Fruit fly (Drosophila melanogaster) whole organism, embryonic: ENCODE measurements around the gene ph-d.

Experiments used
- Atf3 ChIP-seq: fragments of 200-800 bp; sonication (Bioruptor generic); optimal IDR thresholded peaks from 3 replicates; lab custom pipeline; 2016; ENCODE audit warnings: missing biosample characterization, missing genetic modification characterization
- BEAF-32 ChIP-seq: fragments of 200-800 bp; sonication (Bioruptor generic); optimal IDR thresholded peaks from 3 replicates; lab custom pipeline; 2017; ENCODE audit warnings: missing biosample characterization, missing genetic modification characterization, mild to moderate bottlenecking, moderate library complexity, missing genetic modification reagents
- Bdp1 ChIP-seq: fragments of 200-800 bp; sonication (Bioruptor generic); optimal IDR thresholded peaks from 3 replicates; lab custom pipeline; 2016; ENCODE audit warnings: missing biosample characterization, missing genetic modification characterization
- CG10543 ChIP-seq: fragments of 200-800 bp; sonication (Bioruptor generic); optimal IDR thresholded peaks from 3 replicates; lab custom pipeline; 2017; ENCODE audit warnings: missing biosample characterization, mild to moderate bottlenecking, missing genetic modification characterization, moderate library complexity
- CG11696 ChIP-seq: fragments of 200-800 bp; sonication (Bioruptor generic); IDR thresholded peaks from 2 replicates; pipeline ENCODE4 v1.3.6; 2022; ENCODE audit warnings: missing biosample characterization, missing genetic modification characterization
- CG13894 ChIP-seq: fragments of 200-800 bp; sonication (Bioruptor generic); optimal IDR thresholded peaks from 3 replicates; lab custom pipeline; 2018; ENCODE audit warnings: missing biosample characterization, mild to moderate bottlenecking, missing genetic modification characterization, moderate library complexity
- CG1602 ChIP-seq: fragments of 200-800 bp; sonication (Bioruptor generic); optimal IDR thresholded peaks from 3 replicates; lab custom pipeline; 2016; ENCODE audit warnings: missing biosample characterization, missing genetic modification characterization
- CG16863 ChIP-seq: fragments of 200-800 bp; sonication (Bioruptor generic); optimal IDR thresholded peaks from 3 replicates; lab custom pipeline; 2016; ENCODE audit warnings: missing biosample characterization, missing genetic modification characterization
- CG17359 ChIP-seq: fragments of 200-800 bp; sonication (Bioruptor generic); optimal IDR thresholded peaks from 3 replicates; lab custom pipeline; 2018; ENCODE audit warnings: missing biosample characterization, mild to moderate bottlenecking, missing genetic modification characterization, moderate library complexity
- CG1832 ChIP-seq: fragments of 200-800 bp; sonication (Bioruptor generic); optimal IDR thresholded peaks from 2 replicates; lab custom pipeline; 2017; ENCODE audit warnings: missing biosample characterization, mild to moderate bottlenecking, missing genetic modification characterization, inconsistent platforms
- CG18599 ChIP-seq: fragments of 200-800 bp; sonication (Bioruptor generic); optimal IDR thresholded peaks from 3 replicates; lab custom pipeline; 2017; ENCODE audit warnings: missing biosample characterization, missing genetic modification characterization, mild to moderate bottlenecking, moderate library complexity, missing genetic modification reagents
- CG18619 ChIP-seq: fragments of 200-800 bp; sonication (Bioruptor generic); optimal IDR thresholded peaks from 3 replicates; lab custom pipeline; 2017; ENCODE audit warnings: missing biosample characterization, mild to moderate bottlenecking, missing genetic modification characterization
- CG3281 ChIP-seq: fragments of 200-800 bp; sonication (Bioruptor generic); optimal IDR thresholded peaks from 3 replicates; lab custom pipeline; 2017; ENCODE audit warnings: missing biosample characterization, mild to moderate bottlenecking, missing genetic modification characterization
- CG33213 ChIP-seq: fragments of 200-800 bp; sonication (Bioruptor generic); optimal IDR thresholded peaks from 3 replicates; lab custom pipeline; 2016; ENCODE audit warnings: missing biosample characterization, missing genetic modification characterization
- CG4282 ChIP-seq: fragments of 200-800 bp; sonication (Bioruptor generic); optimal IDR thresholded peaks from 2 replicates; lab custom pipeline; 2016; ENCODE audit warnings: missing biosample characterization, missing genetic modification characterization
- CG4617 ChIP-seq: fragments of 200-800 bp; sonication (Bioruptor generic); optimal IDR thresholded peaks from 3 replicates; lab custom pipeline; 2016; ENCODE audit warnings: missing biosample characterization, missing genetic modification characterization, borderline replicate concordance
- CG4820 ChIP-seq: fragments of 200-800 bp; sonication (Bioruptor generic); optimal IDR thresholded peaks from 3 replicates; lab custom pipeline; 2016; ENCODE audit warnings: missing biosample characterization, missing genetic modification characterization
- CG7271 ChIP-seq: fragments of 200-800 bp; sonication (Bioruptor generic); optimal IDR thresholded peaks from 2 replicates; lab custom pipeline; 2018; ENCODE audit warnings: missing biosample characterization, mild to moderate bottlenecking, missing genetic modification characterization, moderate library complexity
- CG7745 ChIP-seq: fragments of 200-800 bp; sonication (Bioruptor generic); optimal IDR thresholded peaks from 2 replicates; lab custom pipeline; 2018; ENCODE audit warnings: missing biosample characterization, mild to moderate bottlenecking, missing genetic modification characterization, moderate library complexity
- CG8281 ChIP-seq: fragments of 200-800 bp; sonication (Bioruptor generic); optimal IDR thresholded peaks from 2 replicates; lab custom pipeline; 2018; ENCODE audit warnings: missing biosample characterization, mild to moderate bottlenecking, missing genetic modification characterization, moderate library complexity
- CG9215 ChIP-seq: fragments of 200-800 bp; sonication (Bioruptor generic); IDR thresholded peaks from 2 replicates; pipeline ENCODE4 v1.3.6; 2022; ENCODE audit warnings: missing biosample characterization, missing genetic modification characterization
- CG9609 ChIP-seq: fragments of 200-800 bp; sonication (Bioruptor generic); optimal IDR thresholded peaks from 3 replicates; lab custom pipeline; 2016; ENCODE audit warnings: missing biosample characterization, missing genetic modification characterization
- Dref ChIP-seq: fragments of 200-800 bp; sonication (Bioruptor generic); IDR thresholded peaks from 2 replicates; pipeline ENCODE4 v1.3.6; 2022; ENCODE audit warnings: missing biosample characterization, missing genetic modification characterization
- Kr ChIP-seq: fragments of 200-800 bp; sonication (Bioruptor generic); optimal IDR thresholded peaks from 2 replicates; lab custom pipeline; 2017; ENCODE audit warnings: missing biosample characterization, mild to moderate bottlenecking, missing genetic modification characterization
- MESR4 ChIP-seq: fragments of 200-800 bp; sonication (Bioruptor generic); optimal IDR thresholded peaks from 2 replicates; lab custom pipeline; 2018; ENCODE audit warnings: missing biosample characterization, mild to moderate bottlenecking, missing genetic modification characterization, moderate library complexity
- Mes4 ChIP-seq: fragments of 200-800 bp; sonication (Bioruptor generic); optimal IDR thresholded peaks from 2 replicates; lab custom pipeline; 2016; ENCODE audit warnings: missing biosample characterization, missing genetic modification characterization
- NC2α ChIP-seq: fragments of 200-800 bp; sonication (Bioruptor generic); optimal IDR thresholded peaks from 2 replicates; lab custom pipeline; 2016; ENCODE audit warnings: missing biosample characterization, missing genetic modification characterization
- Nf-YB ChIP-seq: fragments of 200-800 bp; sonication (Bioruptor generic); optimal IDR thresholded peaks from 3 replicates; lab custom pipeline; 2019; ENCODE audit warnings: missing biosample characterization, mild to moderate bottlenecking, missing genetic modification characterization, moderate library complexity
- Oli ChIP-seq: fragments of 200-800 bp; sonication (Bioruptor generic); optimal IDR thresholded peaks from 2 replicates; lab custom pipeline; 2018; ENCODE audit warnings: missing biosample characterization, mild to moderate bottlenecking, missing genetic modification characterization, moderate library complexity
- Stat92E ChIP-seq, 3 experiments: fragments of >200 bp in 2 of 3; fragments of 200-800 bp in 1 of 3; sonication (Bioruptor generic) in 1 of 3; optimal IDR thresholded peaks; 2 replicates each; lab custom pipeline; 2017 to 2019; ENCODE audit warnings: missing biosample characterization in 3 of 3, missing genetic modification characterization in 3 of 3, mild to moderate bottlenecking in 1 of 3, moderate library complexity in 1 of 3
- cato ChIP-seq: fragments of 200-800 bp; sonication (Bioruptor generic); optimal IDR thresholded peaks from 2 replicates; lab custom pipeline; 2016; ENCODE audit warnings: missing biosample characterization, missing genetic modification characterization, borderline replicate concordance
- da ChIP-seq: fragments of 200-800 bp; sonication (Bioruptor generic); optimal IDR thresholded peaks from 2 replicates; lab custom pipeline; 2016; ENCODE audit warnings: missing biosample characterization, missing genetic modification characterization
- dmrt11E ChIP-seq: fragments of 200-800 bp; sonication (Bioruptor generic); optimal IDR thresholded peaks from 3 replicates; lab custom pipeline; 2018; ENCODE audit warnings: missing biosample characterization, mild to moderate bottlenecking, missing genetic modification characterization, moderate library complexity
- dmrt99B ChIP-seq: fragments of 200-800 bp; sonication (Bioruptor generic); optimal IDR thresholded peaks from 2 replicates; lab custom pipeline; 2018; ENCODE audit warnings: missing biosample characterization, mild to moderate bottlenecking, missing genetic modification characterization, moderate library complexity
- eyg ChIP-seq: fragments of 200-800 bp; sonication (Bioruptor generic); optimal IDR thresholded peaks from 3 replicates; lab custom pipeline; 2016; ENCODE audit warnings: missing biosample characterization, missing genetic modification characterization
- ham ChIP-seq: fragments of 200-800 bp; sonication (Bioruptor generic); IDR thresholded peaks from 2 replicates; pipeline ENCODE4 v1.3.6; 2022; ENCODE audit warnings: missing biosample characterization, missing genetic modification characterization
- jigr1 ChIP-seq: fragments of 200-800 bp; sonication (Bioruptor generic); IDR thresholded peaks from 3 replicates; pipeline ENCODE4 v1.3.6; 2022; ENCODE audit warnings: missing biosample characterization, missing genetic modification characterization
- knrl ChIP-seq: fragments of 200-800 bp; sonication (Bioruptor generic); IDR thresholded peaks from 3 replicates; pipeline ENCODE4 v1.3.6; 2022; ENCODE audit warnings: missing biosample characterization, missing genetic modification characterization; ENCODE audit not compliant: partially characterized antibody
- maf-S ChIP-seq: fragments of 200-800 bp; sonication (Bioruptor generic); optimal IDR thresholded peaks from 2 replicates; lab custom pipeline; 2016; ENCODE audit warnings: missing biosample characterization, missing genetic modification characterization
- pita ChIP-seq: fragments of 200-800 bp; sonication (Bioruptor generic); optimal IDR thresholded peaks from 2 replicates; lab custom pipeline; 2017; ENCODE audit warnings: missing biosample characterization, mild to moderate bottlenecking, missing genetic modification characterization
- psq ChIP-seq: fragments of 200-800 bp; sonication (Bioruptor generic); optimal IDR thresholded peaks from 2 replicates; lab custom pipeline; 2017; ENCODE audit warnings: missing biosample characterization, missing genetic modification characterization
- pzg ChIP-seq: fragments of 200-800 bp; sonication (Bioruptor generic); optimal IDR thresholded peaks from 3 replicates; lab custom pipeline; 2018; ENCODE audit warnings: missing biosample characterization, mild to moderate bottlenecking, missing genetic modification characterization, moderate library complexity
- ro ChIP-seq: fragments of 200-800 bp; sonication (Bioruptor generic); IDR thresholded peaks from 2 replicates; pipeline ENCODE4 v1.3.6; 2022; ENCODE audit warnings: missing biosample characterization, missing genetic modification characterization
- sc ChIP-seq, 3 experiments: fragments of >200 bp in 2 of 3; fragments of 200-800 bp in 1 of 3; sonication (Bioruptor generic) in 1 of 3; optimal IDR thresholded peaks; 2 replicates in 2 of 3; 3 replicates in 1 of 3; lab custom pipeline; 2017; ENCODE audit warnings: mild to moderate bottlenecking in 1 of 3, missing biosample characterization in 1 of 3, missing genetic modification characterization in 1 of 3, missing genetic modification reagents in 1 of 3
- so ChIP-seq: fragments of 200-800 bp; sonication (Bioruptor generic); IDR thresholded peaks from 3 replicates; pipeline ENCODE4 v1.3.6; 2022; ENCODE audit warnings: missing biosample characterization, missing genetic modification characterization
- tio ChIP-seq: fragments of 200-800 bp; sonication (Bioruptor generic); optimal IDR thresholded peaks from 2 replicates; lab custom pipeline; 2017; ENCODE audit warnings: missing biosample characterization, missing genetic modification characterization, inconsistent platforms
- zen2 ChIP-seq: fragments of 200-800 bp; sonication (Bioruptor generic); IDR thresholded peaks from 3 replicates; pipeline ENCODE4 v1.3.6; 2022; ENCODE audit warnings: missing biosample characterization, missing genetic modification characterization; ENCODE audit not compliant: partially characterized antibody

ph-d gene

DNA sequence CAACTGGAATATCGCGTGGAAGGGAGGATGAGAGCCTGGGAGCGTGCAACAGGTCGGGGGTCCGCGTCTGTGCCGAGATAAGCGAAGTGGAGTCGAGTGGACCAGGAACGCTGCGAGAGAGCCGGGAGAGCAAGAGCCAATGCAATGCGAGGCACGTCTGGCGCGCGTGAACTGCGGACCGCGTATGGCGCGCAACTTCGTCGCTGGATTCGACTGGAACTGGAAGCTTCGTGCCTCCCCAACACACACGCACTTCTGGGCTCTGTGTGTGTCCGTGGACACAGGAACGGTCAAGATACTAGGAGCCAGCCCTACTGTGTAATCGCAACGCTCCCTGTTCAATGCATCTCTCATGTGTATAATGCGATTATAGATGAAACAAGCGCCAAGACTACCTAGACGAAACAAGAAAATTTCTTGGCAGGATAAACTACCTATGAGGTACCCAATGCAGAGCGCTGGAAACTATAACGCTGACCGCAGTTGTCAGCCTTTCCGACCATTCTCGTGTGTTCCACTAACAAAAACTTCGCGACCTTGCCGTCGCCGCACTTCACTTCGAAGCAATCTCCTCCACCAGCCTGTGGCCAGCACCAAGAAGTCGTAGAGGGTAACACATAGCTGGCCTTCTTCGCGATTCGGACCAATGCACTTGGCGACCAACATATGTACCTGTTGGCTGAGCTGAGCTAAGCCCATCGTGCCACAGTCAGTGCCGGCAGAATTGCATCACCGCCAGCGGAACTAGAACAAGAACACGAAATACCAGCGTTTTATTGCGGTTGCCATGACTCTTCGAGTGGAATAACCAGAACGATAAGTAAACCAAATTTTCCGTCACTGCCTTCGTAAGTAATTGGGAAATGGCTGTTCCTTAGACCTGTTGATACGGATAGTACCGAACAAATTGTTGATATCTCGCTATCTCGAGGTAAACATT, 50.9 kb downstream of the ph-d start, which contains the start of gene Rtca (continued):
- TF ChIP-seq sc (optimal IDR thresholded peaks at IDR 0.05; lab: Kevin White, UChicago), result no peak
- peak; percentile 12 for TF ChIP-seq sc (GFP tag; optimal IDR thresholded peaks at IDR 0.05; lab: Kevin White, UChicago)
- no peak; the same call in 2 of the 3 replicates for TF ChIP-seq so (GFP tag; lab: Robert Waterston, UW)
- no peak for TF ChIP-seq BEAF-32 (GFP tag; lab: Kevin White, UChicago)
- no peak for TF ChIP-seq pita
- peak; percentile 14 for TF ChIP-seq CG4617 (GFP tag; lab: Kevin White, UChicago)
- TF ChIP-seq tio (GFP tag; lab: Kevin White, UChicago), result no peak
- TF ChIP-seq dmrt99B (tag; lab: Kevin White, UChicago), result peak; percentile 83
- no peak for TF ChIP-seq CG1832 (GFP tag; lab: Kevin White, UChicago)
- TF ChIP-seq CG16863, result peak; percentile 51
- TF ChIP-seq CG7271 (tag; lab: Kevin White, UChicago), result no peak
- no peak for TF ChIP-seq da (GFP tag; lab: Kevin White, UChicago)
- TF ChIP-seq zen2 (GFP tag; lab: Robert Waterston, UW), result no peak
- peak; percentile 77 for TF ChIP-seq Oli (tag; lab: Kevin White, UChicago)
- peak; percentile 78 for TF ChIP-seq CG3281 (GFP tag; lab: Kevin White, UChicago)
- peak; percentile 74 for TF ChIP-seq CG9609
- TF ChIP-seq CG8281 (tag; lab: Kevin White, UChicago), result peak; percentile 18
- no peak for TF ChIP-seq knrl
- TF ChIP-seq CG10543 (GFP tag; lab: Kevin White, UChicago), result peak; percentile 58
- no peak for TF ChIP-seq ham (GFP tag; lab: Robert Waterston, UW)
- peak; percentile 70 for TF ChIP-seq CG18619 (GFP tag; lab: Kevin White, UChicago)
- no peak for TF ChIP-seq Atf3
- 0 out of 2 replicates have a peak, but pooled peaks have one; percentile 11 for TF ChIP-seq ro (GFP tag; lab: Robert Waterston, UW)
- TF ChIP-seq Mes4 (GFP tag; lab: Kevin White, UChicago), result peak; percentile 45
- peak; percentile 42 for TF ChIP-seq CG4820 (GFP tag; lab: Kevin White, UChicago)
- TF ChIP-seq CG18599 (GFP tag; lab: Kevin White, UChicago), result peak; percentile 93
- TF ChIP-seq dmrt11E (tag; lab: Kevin White, UChicago), result peak; percentile 16
- peak; percentile 42 for TF ChIP-seq CG1602
- peak; percentile 12 for TF ChIP-seq MESR4 (GFP tag; lab: Kevin White, UChicago)
- TF ChIP-seq CG33213 (GFP tag; lab: Kevin White, UChicago), result no peak
- peak; percentile 38 for TF ChIP-seq NC2α (GFP tag; lab: Kevin White, UChicago)
- TF ChIP-seq CG11696 (GFP tag; lab: Robert Waterston, UW), result peak; percentile 95
- TF ChIP-seq CG7745 (tag; lab: Kevin White, UChicago), result no peak
- peak; percentile 66 for TF ChIP-seq maf-S (GFP tag; lab: Kevin White, UChicago)
- TF ChIP-seq pzg (GFP tag; lab: Kevin White, UChicago), result peak; percentile 0
- peak; percentile 55 for TF ChIP-seq CG13894 (tag; lab: Kevin White, UChicago)
- TF ChIP-seq Nf-YB (GFP tag; lab: Kevin White, UChicago), result peak; percentile 19
- TF ChIP-seq CG9215 (GFP tag; lab: Robert Waterston, UW), result peak; percentile 62
- TF ChIP-seq jigr1 (GFP tag; lab: Robert Waterston, UW), result no peak
- no peak for TF ChIP-seq cato (GFP tag; lab: Kevin White, UChicago)
- no peak for TF ChIP-seq psq (GFP tag; lab: Kevin White, UChicago)
- TF ChIP-seq Kr, result no peak
- peak; percentile 23 for TF ChIP-seq Bdp1 (GFP tag; lab: Kevin White, UChicago)
- TF ChIP-seq eyg, result peak; percentile 20
- TF ChIP-seq Stat92E (GFP tag; optimal IDR thresholded peaks at IDR 0.05; lab: Kevin White, UChicago), result no peak
- TF ChIP-seq CG4282, result peak; percentile 13
- peak; percentile 58 for TF ChIP-seq CG17359 (tag; lab: Kevin White, UChicago)
- no peak for TF ChIP-seq Dref
